Worm (Caenorhabditis elegans) whole organism, midembryonic: Measurements from ENCODE around the gene F35H8.2.

Source experiments
- T22C8.4 ChIP-seq: fragments of 200-800 bp; sonication (Bioruptor generic); IDR thresholded peaks from 2 replicates; pipeline ENCODE4 v1.3.6; 2022; ENCODE audit warnings: missing genetic modification characterization, missing compliant biosample characterization
- cog-1 ChIP-seq: sonication (generic microtip); optimal IDR thresholded peaks from 2 replicates; lab custom pipeline; 2016; ENCODE audit warnings: missing genetic modification characterization, missing compliant biosample characterization
- flt-1 ChIP-seq: fragments of 200-800 bp; sonication (Bioruptor generic); IDR thresholded peaks from 2 replicates; pipeline ENCODE4 v1.3.6; 2022; ENCODE audit warnings: missing genetic modification characterization, missing compliant biosample characterization
- klf-2 ChIP-seq: fragments of 200-800 bp; sonication (Bioruptor generic); conservative IDR thresholded peaks from 2 replicates; pipeline ENCODE4 v1.3.6; 2022; ENCODE audit warnings: missing genetic modification reagents, missing genetic modification characterization, missing compliant biosample characterization
- med-1 ChIP-seq: sonication (generic microtip); optimal IDR thresholded peaks from 2 replicates; lab custom pipeline; 2017; ENCODE audit warnings: missing genetic modification characterization, mild to moderate bottlenecking, missing compliant biosample characterization, antibody characterized with exemption, missing genetic modification reagents; ENCODE audit not compliant: insufficient read depth
- ref-1 ChIP-seq: fragments of 200-800 bp; sonication (Bioruptor generic); conservative IDR thresholded peaks from 2 replicates; pipeline ENCODE4 v1.3.6; 2022; ENCODE audit warnings: missing genetic modification reagents, missing genetic modification characterization, missing compliant biosample characterization
- tab-1 ChIP-seq: fragments of 200-800 bp; sonication (Bioruptor generic); IDR thresholded peaks from 2 replicates; pipeline ENCODE4 v1.3.6; 2022; ENCODE audit warnings: missing genetic modification characterization, missing compliant biosample characterization
- ztf-23 ChIP-seq: fragments of 200-800 bp; sonication (Bioruptor generic); IDR thresholded peaks from 2 replicates; pipeline ENCODE4 v1.3.6; 2022; ENCODE audit warnings: missing genetic modification reagents, missing genetic modification characterization, missing compliant biosample characterization
- ztf-29 ChIP-seq: fragments of 200-800 bp; sonication (Bioruptor generic); IDR thresholded peaks from 2 replicates; pipeline ENCODE4 v1.3.6; 2022; ENCODE audit warnings: missing genetic modification reagents, missing genetic modification characterization, missing compliant biosample characterization

F35H8.2 gene

DNA sequence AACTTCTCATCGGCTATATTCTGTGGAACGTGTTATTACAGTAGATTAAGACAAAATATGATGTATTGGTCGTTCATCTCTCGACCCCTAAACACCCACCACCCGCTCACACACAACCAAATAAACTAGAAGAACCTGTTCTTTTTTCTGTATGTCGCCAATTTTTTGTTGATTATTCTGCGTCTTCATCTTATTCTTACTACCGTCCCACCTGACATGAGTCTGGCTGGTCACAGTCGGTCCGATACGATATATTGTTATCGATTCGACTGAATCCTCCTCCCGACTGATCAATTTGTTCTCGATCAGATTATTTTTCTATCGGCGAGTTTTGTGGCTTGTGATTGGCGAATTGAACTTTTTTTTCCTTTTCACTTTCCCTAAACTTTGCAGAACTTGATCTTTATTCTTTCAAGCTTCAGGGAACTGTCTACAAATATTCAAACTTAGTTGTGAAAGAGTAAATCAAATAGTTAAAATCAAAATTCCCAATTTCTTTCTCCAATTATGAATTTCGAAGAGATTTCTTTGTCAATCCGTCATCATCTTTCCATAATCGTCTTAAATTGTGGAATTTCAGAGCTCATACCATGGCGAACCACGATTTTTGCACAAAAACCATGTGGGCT is at the start of gene F35H8.2:
F35H8.2 (plus strand) TSS at position 579 of the 629 bp plus-strand sequence.
- TF ChIP-seq tab-1 (GFP tag; lab: Robert Waterston, UW), result no peak
- TF ChIP-seq ztf-23 (GFP tag; lab: Robert Waterston, UW), result no peak
- no peak for TF ChIP-seq flt-1 (GFP tag; lab: Robert Waterston, UW)
- no peak for TF ChIP-seq ztf-29
- TF ChIP-seq klf-2 (GFP tag; lab: Robert Waterston, UW), result no peak
- TF ChIP-seq T22C8.4 (GFP tag; lab: Robert Waterston, UW), result no peak
- TF ChIP-seq med-1 (GFP tag; lab: Kevin White, UChicago), result no peak
- no peak for TF ChIP-seq cog-1 (tag; lab: Kevin White, UChicago)
- TF ChIP-seq ref-1 (GFP tag; lab: Robert Waterston, UW), result no peak

DNA sequence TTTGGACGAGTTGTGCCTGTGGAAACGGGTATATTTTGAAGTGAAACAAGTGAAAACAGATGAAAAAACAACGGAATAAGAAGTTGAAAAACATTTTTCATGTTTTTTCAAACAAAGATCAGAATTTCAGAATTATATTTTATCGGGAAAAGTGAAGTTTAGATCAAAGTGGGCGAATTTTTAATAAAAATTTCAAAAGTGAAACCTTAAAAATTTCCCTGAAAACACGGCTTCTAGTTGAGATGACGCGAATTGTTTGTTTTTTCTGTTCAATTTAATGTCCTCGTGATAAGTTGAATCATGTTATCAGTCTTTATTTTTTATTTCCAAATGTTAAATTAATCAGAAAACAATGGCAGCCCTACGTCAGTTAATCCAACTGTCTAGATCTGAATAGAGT is 48.1 kb upstream of the F35H8.2 start, which contains the start of gene gcy-3:
gcy-3 (minus strand) TSS at position 101 of the 400 bp plus-strand sequence.
- TF ChIP-seq ztf-29 (no peak), med-1 (GFP tag; lab: Kevin White, UChicago) (no peak), T22C8.4 (GFP tag; lab: Robert Waterston, UW) (no peak), ztf-23 (GFP tag; lab: Robert Waterston, UW) (no peak), cog-1 (tag; lab: Kevin White, UChicago) (no peak), tab-1 (GFP tag; lab: Robert Waterston, UW) (no peak), flt-1 (GFP tag; lab: Robert Waterston, UW) (no peak), klf-2 (GFP tag; lab: Robert Waterston, UW) (no peak), ref-1 (GFP tag; lab: Robert Waterston, UW) (no peak)

DNA sequence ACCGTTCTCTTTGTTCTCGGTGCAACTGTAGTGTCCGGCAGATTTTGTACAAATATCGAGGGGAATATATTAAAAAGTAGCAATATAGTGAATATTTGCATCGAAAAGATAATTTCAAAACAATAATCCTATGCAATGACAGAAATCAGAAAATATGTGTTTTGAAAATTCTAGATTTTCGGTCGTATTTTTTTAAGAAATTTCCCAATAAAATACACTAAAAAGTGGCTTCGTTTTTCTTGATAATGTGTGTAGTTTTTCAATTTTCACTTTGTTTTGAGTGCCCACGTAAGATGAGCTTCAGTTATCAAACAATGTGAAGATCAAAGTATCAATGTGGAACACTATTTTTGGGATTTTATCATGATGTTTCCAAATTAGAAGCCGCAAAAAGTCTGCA is 38.5 kb upstream of the F35H8.2 start, which contains the start of gene gcy-1:
gcy-1 (minus strand) TSS at position 101 of the 400 bp plus-strand sequence.
- TF ChIP-seq cog-1 (tag; lab: Kevin White, UChicago) (no peak), ref-1 (GFP tag; lab: Robert Waterston, UW) (no peak), med-1 (GFP tag; lab: Kevin White, UChicago) (no peak), T22C8.4 (GFP tag; lab: Robert Waterston, UW) (no peak), flt-1 (GFP tag; lab: Robert Waterston, UW) (no peak), ztf-23 (GFP tag; lab: Robert Waterston, UW) (no peak), tab-1 (GFP tag; lab: Robert Waterston, UW) (no peak), klf-2 (GFP tag; lab: Robert Waterston, UW) (no peak), ztf-29 (no peak)

DNA sequence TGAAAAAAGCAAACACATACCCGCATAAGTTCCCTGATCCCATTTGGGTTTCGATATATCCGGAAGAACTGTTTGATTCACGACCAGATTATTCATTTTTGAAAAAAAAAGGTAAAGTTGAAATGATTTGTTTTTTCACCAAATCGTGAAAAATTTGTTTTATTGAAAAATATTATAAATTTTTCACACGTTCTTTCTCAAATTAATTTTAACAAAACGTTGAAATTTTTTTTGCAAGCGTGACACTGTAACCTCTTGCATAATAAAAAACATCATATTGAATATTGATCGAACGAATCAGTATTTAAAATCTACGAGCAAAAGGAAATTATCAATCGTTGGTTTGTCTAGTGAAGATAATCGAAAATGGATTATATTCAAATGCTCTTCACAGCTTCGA is 36.5 kb upstream of the F35H8.2 start, which contains the start of the genes sfxn-1.1 and AH6.3:
sfxn-1.1 (minus strand) TSS at position 101 of the 400 bp plus-strand sequence.
AH6.3 (plus strand) TSS at position 275 of the 400 bp plus-strand sequence.
- TF ChIP-seq ztf-23 (GFP tag; lab: Robert Waterston, UW), result no peak
- no peak for TF ChIP-seq T22C8.4 (GFP tag; lab: Robert Waterston, UW)
- no peak for TF ChIP-seq ztf-29
- TF ChIP-seq klf-2 (GFP tag; lab: Robert Waterston, UW), result no peak

DNA sequence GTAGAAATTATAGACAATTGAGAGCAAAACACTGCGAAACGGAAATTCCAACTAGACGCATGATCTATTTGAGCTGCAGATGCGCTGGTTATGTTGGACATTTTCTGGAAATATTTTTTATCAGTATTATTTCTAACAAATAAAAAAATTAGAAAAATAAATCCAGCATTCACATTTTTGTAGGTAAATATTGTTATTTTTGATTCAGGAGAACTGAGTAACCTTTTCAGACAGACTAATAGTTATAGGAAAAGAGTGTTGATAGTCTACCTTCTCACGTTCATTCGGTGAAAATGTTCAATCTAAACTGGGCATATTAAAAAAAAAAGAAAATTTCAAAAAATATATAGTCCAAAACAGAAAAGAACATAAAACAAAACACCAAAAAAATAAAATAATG is 33.7 kb upstream of the F35H8.2 start, which contains the start of gene sra-1:
sra-1 (minus strand) TSS at position 101 of the 400 bp plus-strand sequence.
- TF ChIP-seq med-1 (GFP tag; lab: Kevin White, UChicago) (no peak), ztf-29 (no peak), cog-1 (tag; lab: Kevin White, UChicago) (no peak), ref-1 (GFP tag; lab: Robert Waterston, UW) (no peak), flt-1 (GFP tag; lab: Robert Waterston, UW) (no peak), klf-2 (GFP tag; lab: Robert Waterston, UW) (no peak), ztf-23 (GFP tag; lab: Robert Waterston, UW) (no peak), tab-1 (GFP tag; lab: Robert Waterston, UW) (no peak), T22C8.4 (GFP tag; lab: Robert Waterston, UW) (no peak)

DNA sequence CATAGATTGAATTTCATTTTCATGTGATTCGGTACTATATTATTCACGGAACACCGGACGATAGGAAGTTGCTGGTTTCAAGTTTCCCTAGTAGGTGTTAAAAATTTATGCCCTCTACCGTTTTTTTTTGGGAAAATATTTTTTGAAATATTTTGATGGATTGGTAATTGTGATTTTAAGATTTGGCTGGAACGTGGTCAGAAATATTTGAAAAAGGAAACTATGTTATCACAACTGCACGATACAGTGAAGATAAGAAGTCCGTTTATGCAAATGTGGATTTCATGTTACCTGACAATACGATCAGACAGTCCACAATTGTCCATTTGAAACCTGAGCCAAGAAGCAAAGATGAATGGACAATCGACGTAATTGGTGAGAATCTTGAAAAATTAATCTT is 32.3 kb upstream of the F35H8.2 start, which contains the start of gene AH6.17:
AH6.17 (plus strand) TSS at position 185 of the 400 bp plus-strand sequence.
- TF ChIP-seq tab-1 (GFP tag; lab: Robert Waterston, UW) (no peak), ztf-29 (no peak), T22C8.4 (GFP tag; lab: Robert Waterston, UW) (no peak), cog-1 (tag; lab: Kevin White, UChicago) (no peak), flt-1 (GFP tag; lab: Robert Waterston, UW) (no peak), ztf-23 (GFP tag; lab: Robert Waterston, UW) (no peak), klf-2 (GFP tag; lab: Robert Waterston, UW) (no peak), ref-1 (GFP tag; lab: Robert Waterston, UW) (no peak), med-1 (GFP tag; lab: Kevin White, UChicago) (no peak)

DNA sequence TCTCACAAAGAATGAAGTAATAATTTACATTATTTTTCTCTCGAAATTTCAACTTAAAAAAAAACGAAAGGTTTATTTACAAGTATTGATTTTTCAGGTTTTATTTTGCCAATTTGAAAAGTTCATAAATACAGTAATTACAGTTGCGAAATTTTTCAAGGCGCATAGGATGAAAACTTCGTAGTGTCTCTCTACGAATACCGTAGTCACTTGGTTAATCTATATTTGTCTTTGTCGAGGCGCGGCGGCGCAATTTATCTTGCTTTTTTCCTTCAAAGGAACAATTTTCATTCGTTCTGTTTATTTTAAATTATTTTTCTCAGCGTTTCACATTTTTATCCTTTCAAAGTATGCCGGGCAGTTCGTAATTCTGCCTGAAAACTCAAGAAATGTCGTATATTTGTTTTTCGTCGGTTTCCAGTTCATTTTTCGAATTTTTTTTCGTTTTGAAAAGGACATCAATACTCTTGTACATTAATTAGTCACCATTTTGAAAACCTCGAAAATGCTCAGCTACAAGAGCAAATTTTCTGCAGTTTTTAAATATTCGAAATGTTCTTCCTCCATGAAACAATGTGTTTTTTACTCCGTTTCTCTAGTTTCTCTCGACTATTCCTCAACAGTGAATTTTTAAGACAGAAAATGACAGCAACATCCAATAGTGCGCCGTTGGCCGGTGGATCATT is 31.6 kb upstream of the F35H8.2 start, which contains the start of gene mex-6:
mex-6 (plus strand) TSS at position 636 of the 686 bp plus-strand sequence.
- TF ChIP-seq ref-1 (GFP tag; lab: Robert Waterston, UW), result no peak
- no peak for TF ChIP-seq flt-1 (GFP tag; lab: Robert Waterston, UW)
- TF ChIP-seq ztf-29, result no peak

DNA sequence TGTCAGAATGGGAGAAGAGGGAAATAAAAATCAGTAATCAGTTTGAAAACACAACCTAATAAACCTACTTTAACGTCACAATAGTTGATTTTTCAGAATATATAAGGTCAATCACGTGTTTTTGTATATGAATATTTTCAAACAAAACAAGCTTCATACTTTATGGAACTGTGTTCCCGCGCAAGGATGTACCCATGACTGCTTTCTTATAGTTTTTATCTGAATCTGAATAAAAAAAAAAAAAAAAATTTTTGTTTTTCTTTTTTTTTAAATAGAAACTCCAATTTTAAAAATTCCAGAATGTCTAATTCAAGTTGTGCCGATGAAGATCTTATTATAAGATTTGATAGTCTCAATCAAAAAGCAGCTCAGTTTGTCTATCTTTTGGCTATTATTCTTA is 26.8 kb upstream of the F35H8.2 start, which contains the start of gene sra-2:
sra-2 (plus strand) TSS at position 301 of the 400 bp plus-strand sequence.
- TF ChIP-seq flt-1 (GFP tag; lab: Robert Waterston, UW) (no peak), ztf-29 (no peak), T22C8.4 (GFP tag; lab: Robert Waterston, UW) (no peak), med-1 (GFP tag; lab: Kevin White, UChicago) (no peak), klf-2 (GFP tag; lab: Robert Waterston, UW) (no peak), ztf-23 (GFP tag; lab: Robert Waterston, UW) (no peak), tab-1 (GFP tag; lab: Robert Waterston, UW) (no peak), cog-1 (tag; lab: Kevin White, UChicago) (no peak), ref-1 (GFP tag; lab: Robert Waterston, UW) (no peak)
